Worm (Caenorhabditis elegans): ENCODE data around the gene Y45G5AM.3.

ce11 chrV:4134728-4135127 is 29.6 kb upstream of the Y45G5AM.3 start, which contains the start of gene lgc-1:
- TF ChIP-seq snpc-4 (tag; optimal IDR thresholded peaks at IDR 0.05), result no peak
- TF ChIP-seq lin-13 (GFP tag; optimal IDR thresholded peaks at IDR 0.05), result no peak
- TF ChIP-seq nhr-237 (tag; optimal IDR thresholded peaks at IDR 0.05), result no peak
- no peak for TF ChIP-seq nhr-23 (tag; optimal IDR thresholded peaks at IDR 0.05)
- no peak for TF ChIP-seq ama-1 (optimal IDR thresholded peaks at IDR 0.05)
- no peak for TF ChIP-seq ZK546.5 (tag; optimal IDR thresholded peaks at IDR 0.05)
- no peak for TF ChIP-seq fos-1 (tag; optimal IDR thresholded peaks at IDR 0.05)
- no peak for TF ChIP-seq R02D3.7 (tag; optimal IDR thresholded peaks at IDR 0.05)
- TF ChIP-seq nhr-6 (tag; optimal IDR thresholded peaks at IDR 0.05), result no peak
- TF ChIP-seq dmd-4 (tag; optimal IDR thresholded peaks at IDR 0.05), result no peak
- TF ChIP-seq elt-1 (tag; optimal IDR thresholded peaks at IDR 0.05), result no peak
- TF ChIP-seq ceh-82 (tag; optimal IDR thresholded peaks at IDR 0.05), result no peak
